Worm (Caenorhabditis elegans) whole organism, late embryonic: ENCODE results near the gene fbxa-24.

Source experiments
- C08G9.2 ChIP-seq: sonication (generic microtip); optimal IDR thresholded peaks from 2 replicates; lab custom pipeline; 2016; ENCODE audit warnings: mild to moderate bottlenecking, missing genetic modification characterization, moderate library complexity, missing compliant biosample characterization
- ceh-9 ChIP-seq: sonication (generic microtip); optimal IDR thresholded peaks from 2 replicates; lab custom pipeline; 2016; ENCODE audit warnings: mild to moderate bottlenecking, missing genetic modification characterization, inconsistent platforms, missing compliant biosample characterization
- eyg-1 ChIP-seq: sonication (generic microtip); optimal IDR thresholded peaks from 2 replicates; lab custom pipeline; 2016; ENCODE audit warnings: missing genotype, missing genetic modification characterization, missing compliant biosample characterization
- nfya-1 ChIP-seq: sonication (generic microtip); optimal IDR thresholded peaks from 2 replicates; lab custom pipeline; 2017; ENCODE audit warnings: missing genetic modification characterization, mild to moderate bottlenecking, missing compliant biosample characterization, antibody characterized with exemption, moderate library complexity
- nhr-11 ChIP-seq: fragments of 150-350 bp; optimal IDR thresholded peaks from 2 replicates; lab custom pipeline; 2014; ENCODE audit warnings: missing biosample characterization, missing genetic modification characterization
- pag-3 ChIP-seq: sonication (generic microtip); optimal IDR thresholded peaks from 2 replicates; lab custom pipeline; 2016; ENCODE audit warnings: missing compliant biosample characterization, missing genetic modification characterization, borderline replicate concordance
- pqm-1 ChIP-seq: sonication (generic microtip); optimal IDR thresholded peaks from 2 replicates; lab custom pipeline; 2016; ENCODE audit warnings: missing genetic modification characterization, missing compliant biosample characterization
- unc-3 ChIP-seq, 2 experiments: fragments of 200-800 bp in 1 of 2; sonication (Bioruptor generic) in 1 of 2; sonication (generic microtip) in 1 of 2; conservative IDR thresholded peaks in 1 of 2; optimal IDR thresholded peaks in 1 of 2; 2 replicates each; pipeline versions ENCODE4 v1.3.6 to Lab custom; 2016 to 2022; ENCODE audit warnings: missing compliant biosample characterization in 2 of 2, missing genetic modification characterization in 2 of 2, missing genetic modification reagents in 1 of 2

DNA sequence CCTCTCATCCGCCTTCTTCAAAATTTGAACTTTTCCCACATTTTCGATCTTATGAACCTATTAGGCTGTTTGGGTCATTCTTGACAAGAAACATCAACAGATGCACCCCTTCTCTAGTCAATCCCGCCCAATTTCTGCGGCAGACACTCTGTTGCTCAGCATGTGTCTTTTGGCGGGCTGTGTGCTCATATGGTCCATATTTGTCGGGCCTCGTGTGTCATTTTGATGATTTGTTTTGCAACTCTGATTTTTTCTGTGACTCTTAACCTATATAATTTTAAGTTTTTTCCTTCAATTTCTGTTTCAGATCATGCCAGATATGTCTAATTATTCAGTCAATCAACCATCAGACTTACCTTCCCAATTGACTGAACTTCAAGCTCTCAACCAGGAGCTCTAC is 29.2 kb upstream of the fbxa-24 start, which contains the start of gene T24E12.13:
- no peak for TF ChIP-seq C08G9.2 (tag; lab: Kevin White, UChicago)
- no peak for TF ChIP-seq pqm-1 (tag; lab: Kevin White, UChicago)
- TF ChIP-seq ceh-9: no peak
- no peak for TF ChIP-seq eyg-1
- TF ChIP-seq nfya-1: no peak
- no peak for TF ChIP-seq nhr-11 (tag; lab: Kevin White, UChicago)
- TF ChIP-seq pag-3 (tag; lab: Kevin White, UChicago): no peak
- TF ChIP-seq unc-3 (GFP tag; conservative IDR thresholded peaks at IDR 0.05; lab: Robert Waterston, UW): no peak
- TF ChIP-seq unc-3 (tag; optimal IDR thresholded peaks at IDR 0.05; lab: Kevin White, UChicago): no peak
